Worm (Caenorhabditis elegans) whole organism, L2 larva: ENCODE results near the gene F26D2.13.

ENCODE experiments used
- C34F6.9 ChIP-seq: fragments of 150-350 bp; optimal IDR thresholded peaks from 2 replicates; lab custom pipeline; 2014; ENCODE audit warnings: missing biosample characterization, missing genetic modification characterization
- F13H6.1 ChIP-seq: sonication (generic microtip); optimal IDR thresholded peaks from 2 replicates; lab custom pipeline; 2016; ENCODE audit warnings: missing genetic modification characterization, missing compliant biosample characterization
- R02D3.7 ChIP-seq: fragments of 150-350 bp; optimal IDR thresholded peaks from 2 replicates; lab custom pipeline; 2014; ENCODE audit warnings: missing biosample characterization, missing genetic modification characterization
- Y55F3AM.14 ChIP-seq: fragments of 200-800 bp; sonication (Bioruptor generic); optimal IDR thresholded peaks from 2 replicates; lab custom pipeline; 2018; ENCODE audit warnings: mild to moderate bottlenecking, missing genetic modification characterization, missing compliant biosample characterization
- alr-1 ChIP-seq: fragments of 150-350 bp; optimal IDR thresholded peaks from 2 replicates; lab custom pipeline; 2014; ENCODE audit warnings: missing biosample characterization, missing genetic modification characterization
- aly-2 ChIP-seq: fragments of 150-350 bp; optimal IDR thresholded peaks from 2 replicates; lab custom pipeline; 2014; ENCODE audit warnings: missing biosample characterization, missing genetic modification characterization
- ama-1 ChIP-seq: fragments of 150-350 bp; optimal IDR thresholded peaks from 2 replicates; lab custom pipeline; 2018; ENCODE audit warnings: inconsistent platforms
- ceh-16 ChIP-seq: fragments of 150-350 bp; optimal IDR thresholded peaks from 2 replicates; lab custom pipeline; 2014; ENCODE audit warnings: missing biosample characterization, missing genetic modification characterization
- ceh-82 ChIP-seq: fragments of 150-350 bp; optimal IDR thresholded peaks from 2 replicates; lab custom pipeline; 2014; ENCODE audit warnings: missing biosample characterization, missing genetic modification characterization
- crh-2 ChIP-seq: sonication (generic microtip); optimal IDR thresholded peaks from 2 replicates; lab custom pipeline; 2017; ENCODE audit warnings: missing biosample characterization, missing genetic modification characterization
- egl-27 ChIP-seq: sonication (generic microtip); optimal IDR thresholded peaks from 3 replicates; lab custom pipeline; 2017; ENCODE audit warnings: missing biosample characterization, missing genetic modification reagents, missing genetic modification characterization
- elt-1 ChIP-seq: fragments of 150-350 bp; optimal IDR thresholded peaks from 2 replicates; lab custom pipeline; 2014; ENCODE audit warnings: missing biosample characterization, missing genetic modification characterization
- elt-3 ChIP-seq: sonication (generic microtip); optimal IDR thresholded peaks from 2 replicates; lab custom pipeline; 2017; ENCODE audit warnings: missing biosample characterization, missing genetic modification characterization
- fos-1 ChIP-seq: fragments of 150-350 bp; optimal IDR thresholded peaks from 2 replicates; lab custom pipeline; 2014; ENCODE audit warnings: missing biosample characterization, missing genetic modification characterization
- gmeb-1 ChIP-seq: fragments of 150-350 bp; optimal IDR thresholded peaks from 2 replicates; lab custom pipeline; 2014; ENCODE audit warnings: missing biosample characterization, missing genetic modification characterization
- lin-11 ChIP-seq: fragments of 150-350 bp; sonication (generic microtip); optimal IDR thresholded peaks from 2 replicates; lab custom pipeline; 2014; ENCODE audit warnings: missing biosample characterization, missing genetic modification characterization, inconsistent platforms, mixed read lengths
- lin-13 ChIP-seq: fragments of 150-350 bp; optimal IDR thresholded peaks from 2 replicates; lab custom pipeline; 2014; ENCODE audit warnings: missing biosample characterization, missing genetic modification reagents, missing genetic modification characterization
- lin-39 ChIP-seq: fragments of 150-350 bp; optimal IDR thresholded peaks from 2 replicates; lab custom pipeline; 2014; ENCODE audit warnings: missing biosample characterization, missing genetic modification reagents, missing genetic modification characterization
- mab-5 ChIP-seq: fragments of 150-350 bp; optimal IDR thresholded peaks from 2 replicates; lab custom pipeline; 2014; ENCODE audit warnings: missing biosample characterization, missing genetic modification characterization
- mdl-1 ChIP-seq, 2 experiments: fragments of 150-350 bp in 1 of 2; sonication (generic microtip) in 1 of 2; optimal IDR thresholded peaks; 2 replicates each; lab custom pipeline; 2017; ENCODE audit warnings: missing biosample characterization in 2 of 2, missing genetic modification characterization in 2 of 2
- nhr-10 ChIP-seq: sonication (generic microtip); optimal IDR thresholded peaks from 2 replicates; lab custom pipeline; 2017; ENCODE audit warnings: missing biosample characterization, missing genetic modification characterization
- nhr-11 ChIP-seq: fragments of 150-350 bp; optimal IDR thresholded peaks from 2 replicates; lab custom pipeline; 2014; ENCODE audit warnings: missing biosample characterization, missing genetic modification characterization
- nhr-12 ChIP-seq: fragments of 150-350 bp; optimal IDR thresholded peaks from 2 replicates; lab custom pipeline; 2014; ENCODE audit warnings: missing biosample characterization, missing genetic modification characterization
- nhr-129 ChIP-seq: fragments of 150-350 bp; optimal IDR thresholded peaks from 2 replicates; lab custom pipeline; 2014; ENCODE audit warnings: missing biosample characterization, missing genetic modification characterization
- nhr-21 ChIP-seq: fragments of 150-350 bp; optimal IDR thresholded peaks from 2 replicates; lab custom pipeline; 2014; ENCODE audit warnings: missing biosample characterization, missing genetic modification characterization
- nhr-23 ChIP-seq: fragments of 150-350 bp; optimal IDR thresholded peaks from 2 replicates; lab custom pipeline; 2014; ENCODE audit warnings: missing biosample characterization, missing genetic modification reagents, missing genetic modification characterization
- nhr-237 ChIP-seq: fragments of 150-350 bp; optimal IDR thresholded peaks from 2 replicates; lab custom pipeline; 2014; ENCODE audit warnings: missing biosample characterization, missing genetic modification characterization
- nhr-25 ChIP-seq: fragments of 150-350 bp; sonication (generic microtip); optimal IDR thresholded peaks from 3 replicates; lab custom pipeline; 2014; ENCODE audit warnings: missing biosample characterization, missing genetic modification characterization
- nhr-6 ChIP-seq: fragments of 150-350 bp; optimal IDR thresholded peaks from 2 replicates; lab custom pipeline; 2014; ENCODE audit warnings: missing biosample characterization, missing genetic modification characterization
- peb-1 ChIP-seq: fragments of 150-350 bp; optimal IDR thresholded peaks from 2 replicates; lab custom pipeline; 2014; ENCODE audit warnings: missing biosample characterization, missing genetic modification characterization
- sem-4 ChIP-seq: fragments of 150-350 bp; optimal IDR thresholded peaks from 2 replicates; lab custom pipeline; 2014; ENCODE audit warnings: missing biosample characterization, missing genetic modification reagents, missing genetic modification characterization
- skn-1 ChIP-seq: sonication (generic microtip); optimal IDR thresholded peaks from 2 replicates; lab custom pipeline; 2017; ENCODE audit warnings: missing biosample characterization, missing genetic modification characterization
- unc-55 ChIP-seq: fragments of 150-350 bp; sonication (generic microtip); optimal IDR thresholded peaks from 3 replicates; lab custom pipeline; 2014; ENCODE audit warnings: missing biosample characterization, missing genetic modification reagents, missing genetic modification characterization
- unc-62 ChIP-seq: fragments of 150-350 bp; optimal IDR thresholded peaks from 2 replicates; lab custom pipeline; 2014; ENCODE audit warnings: missing biosample characterization, missing genetic modification reagents, missing genetic modification characterization
- ztf-1 ChIP-seq: fragments of 200-800 bp; sonication (Bioruptor generic); conservative IDR thresholded peaks from 2 replicates; pipeline ENCODE4 v1.3.6; 2022; ENCODE audit warnings: missing genetic modification characterization, missing compliant biosample characterization
- ztf-11 ChIP-seq: sonication (generic microtip); optimal IDR thresholded peaks from 2 replicates; lab custom pipeline; 2017; ENCODE audit warnings: missing biosample characterization, missing genetic modification characterization
- ztf-4 ChIP-seq: fragments of 150-350 bp; optimal IDR thresholded peaks from 2 replicates; lab custom pipeline; 2014; ENCODE audit warnings: missing biosample characterization, missing genetic modification characterization

Gene F26D2.13

DNA sequence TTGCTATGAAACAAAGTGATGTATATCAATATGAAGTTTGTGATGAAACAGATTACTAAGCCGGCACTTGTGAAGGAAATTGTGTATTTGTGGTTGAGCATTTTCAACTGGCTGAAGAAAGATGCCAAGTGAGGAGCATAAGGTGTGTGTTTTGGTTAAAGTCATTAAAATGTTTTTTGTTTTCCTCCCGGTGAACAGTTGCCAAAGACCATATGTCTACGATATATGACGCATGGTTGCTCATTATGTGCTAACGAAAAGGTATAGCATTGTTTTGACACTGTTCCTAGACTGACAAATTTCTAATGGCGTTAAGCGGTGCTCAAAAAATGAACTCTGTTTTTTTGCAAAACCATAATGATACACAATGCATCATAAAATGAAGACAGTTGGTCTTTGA is 18.4 kb downstream of the F26D2.13 start, which contains the start of gene str-55:
Gene str-55 (minus strand): TSS at position 101 of the 400 bp plus-strand sequence.
- TF ChIP-seq nhr-11 (tag; lab: Kevin White, UChicago) (no peak), C34F6.9 (tag; lab: Kevin White, UChicago) (no peak), peb-1 (tag; lab: Kevin White, UChicago) (no peak), nhr-25 (tag; lab: Kevin White, UChicago) (no peak), lin-11 (tag; lab: Kevin White, UChicago) (no peak)

DNA sequence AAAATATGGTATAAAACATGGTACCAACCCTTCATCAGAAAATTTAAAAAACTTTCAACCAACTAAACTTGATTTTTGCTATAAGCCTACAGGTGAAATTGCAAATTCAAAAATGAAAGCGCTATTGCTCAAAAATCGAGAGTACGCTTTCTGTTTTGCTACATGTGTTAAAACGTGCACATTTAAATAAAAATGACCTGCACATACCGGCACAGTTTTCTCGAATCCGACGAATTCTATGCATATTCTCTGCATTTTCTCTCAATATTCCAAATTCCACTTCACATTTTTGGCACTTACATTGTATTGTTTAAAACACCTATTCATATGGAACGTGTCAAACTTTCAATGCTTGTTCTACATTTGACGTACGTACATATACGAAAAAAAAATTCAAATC is 24.9 kb downstream of the F26D2.13 start, which contains the start of gene srh-145:
Gene srh-145 (plus strand): TSS at position 193 of the 400 bp plus-strand sequence.
- no peak for TF ChIP-seq fos-1 (tag; lab: Kevin White, UChicago)
- no peak for TF ChIP-seq F13H6.1 (tag; lab: Kevin White, UChicago)
- no peak for TF ChIP-seq mdl-1 (tag; optimal IDR thresholded peaks at IDR 0.05; lab: Kevin White, UChicago)
- TF ChIP-seq lin-13 (GFP tag; lab: Kevin White, UChicago), result no peak
- no peak for TF ChIP-seq lin-39 (tag; lab: Kevin White, UChicago)

DNA sequence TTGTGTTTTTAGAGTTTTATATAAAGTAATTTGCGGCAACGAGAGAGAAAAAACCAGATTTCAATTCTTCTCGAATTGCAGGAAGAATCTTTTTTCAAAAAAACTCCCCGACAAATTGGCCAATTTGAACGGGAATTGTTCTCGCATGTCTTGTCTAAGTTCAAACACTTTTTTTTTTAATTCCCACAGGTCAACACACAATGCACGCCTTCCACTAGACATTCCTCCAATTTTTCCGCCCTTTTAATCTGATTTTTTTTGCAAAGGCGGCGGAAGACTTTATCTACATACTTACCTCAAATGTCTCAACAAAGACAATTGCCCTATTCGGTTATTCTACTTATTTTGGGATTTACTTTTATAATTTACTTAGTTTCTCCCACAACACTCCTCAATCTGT is 27.7 kb downstream of the F26D2.13 start, which contains the start of gene F26D2.3:
Gene F26D2.3 (plus strand): TSS at position 301 of the 400 bp plus-strand sequence.
- TF ChIP-seq nhr-25 (tag; lab: Kevin White, UChicago) (no peak), unc-55 (GFP tag; lab: Kevin White, UChicago) (no peak), R02D3.7 (tag; lab: Kevin White, UChicago) (no peak), mdl-1 (tag; optimal IDR thresholded peaks at IDR 0.05; lab: Kevin White, UChicago) (no peak), nhr-237 (tag; lab: Kevin White, UChicago) (no peak), Y55F3AM.14 (GFP tag; lab: Kevin White, UChicago) (no peak), gmeb-1 (tag; lab: Kevin White, UChicago) (no peak), ztf-11 (no peak), aly-2 (no peak), nhr-129 (tag; lab: Kevin White, UChicago) (no peak), lin-13 (GFP tag; lab: Kevin White, UChicago) (no peak), crh-2 (no peak), skn-1 (no peak), lin-11 (tag; lab: Kevin White, UChicago) (no peak), elt-1 (no peak), nhr-23 (tag; lab: Kevin White, UChicago) (no peak), egl-27 (tag; lab: Kevin White, UChicago) (no peak), sem-4 (tag; lab: Kevin White, UChicago) (no peak), nhr-12 (tag; lab: Kevin White, UChicago) (no peak)
- TF ChIP-seq, all 48 proteins: peak for 0

DNA sequence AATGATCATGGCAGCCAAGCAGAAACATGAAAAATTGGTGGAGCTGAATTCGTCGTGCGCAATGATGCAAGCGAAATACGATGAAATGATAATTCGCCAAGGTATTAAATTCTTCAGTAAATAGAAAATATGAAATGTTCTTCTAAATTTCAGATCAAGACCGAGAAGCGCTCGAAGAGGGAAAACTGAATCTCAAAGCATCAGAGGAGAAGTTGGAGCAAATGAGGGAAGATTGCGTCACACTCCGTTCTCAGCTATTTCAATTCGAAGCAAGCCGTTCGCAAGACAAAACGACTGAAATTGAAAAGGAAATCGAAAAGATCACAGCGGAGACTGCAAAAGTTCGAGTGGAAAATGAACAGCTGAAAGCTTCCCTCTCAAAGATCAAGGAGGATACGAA is 29.1 kb downstream of the F26D2.13 start:
- TF ChIP-seq Y55F3AM.14 (GFP tag; lab: Kevin White, UChicago), result no peak
- no peak for TF ChIP-seq fos-1 (tag; lab: Kevin White, UChicago)
- TF ChIP-seq ztf-1 (GFP tag; lab: Robert Waterston, UW), result no peak
- no peak for TF ChIP-seq F13H6.1 (tag; lab: Kevin White, UChicago)
- TF ChIP-seq ceh-82, result no peak
- TF ChIP-seq crh-2, result no peak
- no peak for TF ChIP-seq lin-11 (tag; lab: Kevin White, UChicago)
- no peak for TF ChIP-seq ceh-16 (tag; lab: Kevin White, UChicago)
- TF ChIP-seq nhr-6 (tag; lab: Kevin White, UChicago), result no peak
- no peak for TF ChIP-seq nhr-11 (tag; lab: Kevin White, UChicago)
- no peak for TF ChIP-seq nhr-10
- TF ChIP-seq mab-5, result no peak
- TF ChIP-seq lin-13 (GFP tag; lab: Kevin White, UChicago), result no peak
- TF ChIP-seq sem-4 (tag; lab: Kevin White, UChicago), result no peak
- TF ChIP-seq skn-1, result no peak
- TF ChIP-seq ama-1 (lab: Kevin White, UChicago), result no peak

DNA sequence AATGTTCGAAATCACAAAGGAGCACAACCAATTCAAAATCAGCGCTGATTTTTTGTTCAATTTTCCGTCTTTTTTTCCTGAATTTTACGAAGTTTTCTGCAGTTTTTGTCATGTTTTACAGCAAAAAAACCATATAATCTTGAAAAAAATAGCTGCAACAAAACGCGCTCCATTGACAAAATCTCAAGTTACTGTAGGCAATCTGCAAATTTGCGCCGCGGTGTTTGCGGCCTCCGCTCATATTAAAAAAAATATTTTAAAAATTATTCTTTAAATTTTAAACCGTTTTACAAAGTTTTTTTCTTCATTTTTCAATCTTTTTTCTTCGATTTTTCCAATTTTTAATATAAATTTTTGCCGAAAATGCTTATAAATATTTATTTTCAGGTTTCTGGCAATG is 30.0 kb downstream of the F26D2.13 start:
- TF ChIP-seq ztf-4 (tag; lab: Kevin White, UChicago) (no peak), unc-62 (GFP tag; lab: Kevin White, UChicago) (no peak), peb-1 (tag; lab: Kevin White, UChicago) (no peak), nhr-21 (tag; lab: Kevin White, UChicago) (no peak), lin-11 (tag; lab: Kevin White, UChicago) (no peak), C34F6.9 (tag; lab: Kevin White, UChicago) (no peak), skn-1 (no peak), aly-2 (no peak), ceh-82 (no peak), mdl-1 (tag; optimal IDR thresholded peaks at IDR 0.05; lab: Kevin White, UChicago) (no peak), elt-3 (no peak), ama-1 (lab: Kevin White, UChicago) (no peak), mab-5 (no peak), alr-1 (no peak)
